Worm (Caenorhabditis elegans) whole organism, late embryonic: ENCODE results near the gene K10D2.5.

Source experiments
- C08G9.2 ChIP-seq: sonication (generic microtip); optimal IDR thresholded peaks from 2 replicates; lab custom pipeline; 2016; ENCODE audit warnings: mild to moderate bottlenecking, missing genetic modification characterization, moderate library complexity, missing compliant biosample characterization
- F13H6.1 ChIP-seq: sonication (generic microtip); optimal IDR thresholded peaks from 2 replicates; lab custom pipeline; 2016; ENCODE audit warnings: missing genetic modification characterization, missing compliant biosample characterization
- K02D7.2 ChIP-seq: sonication (generic microtip); optimal IDR thresholded peaks from 2 replicates; lab custom pipeline; 2017; ENCODE audit warnings: mild to moderate bottlenecking, missing genetic modification characterization, missing compliant biosample characterization
- Y22D7AL.16 ChIP-seq: sonication (generic microtip); optimal IDR thresholded peaks from 2 replicates; lab custom pipeline; 2016; ENCODE audit warnings: missing genetic modification characterization, missing compliant biosample characterization
- ahr-1 ChIP-seq: sonication (generic microtip); optimal IDR thresholded peaks from 2 replicates; lab custom pipeline; 2016; ENCODE audit warnings: missing genetic modification characterization, missing compliant biosample characterization
- ama-1 ChIP-seq: fragments of 150-350 bp; optimal IDR thresholded peaks from 2 replicates; lab custom pipeline; 2014
- ceh-18 ChIP-seq: sonication (generic microtip); optimal IDR thresholded peaks from 2 replicates; lab custom pipeline; 2016; ENCODE audit warnings: missing genetic modification characterization, missing compliant biosample characterization
- ceh-19 ChIP-seq: fragments of 200-800 bp; sonication (Bioruptor generic); optimal IDR thresholded peaks from 2 replicates; lab custom pipeline; 2018; ENCODE audit warnings: mild to moderate bottlenecking, missing genetic modification characterization, missing compliant biosample characterization
- ceh-2 ChIP-seq: sonication (generic microtip); optimal IDR thresholded peaks from 2 replicates; lab custom pipeline; 2016; ENCODE audit warnings: missing genotype, missing genetic modification characterization, missing compliant biosample characterization
- ceh-22 ChIP-seq: sonication (generic microtip); optimal IDR thresholded peaks from 2 replicates; lab custom pipeline; 2017; ENCODE audit warnings: missing biosample characterization, missing genetic modification characterization
- ceh-24 ChIP-seq: sonication (generic microtip); optimal IDR thresholded peaks from 2 replicates; lab custom pipeline; 2016; ENCODE audit warnings: mild to moderate bottlenecking, missing genetic modification characterization, missing compliant biosample characterization
- ceh-30 ChIP-seq: fragments of 150-350 bp; optimal IDR thresholded peaks from 2 replicates; lab custom pipeline; 2014; ENCODE audit warnings: missing biosample characterization, missing genetic modification characterization
- ceh-31 ChIP-seq: sonication (generic microtip); optimal IDR thresholded peaks from 2 replicates; lab custom pipeline; 2016; ENCODE audit warnings: missing genetic modification characterization, missing compliant biosample characterization
- ceh-34 ChIP-seq: sonication (generic microtip); optimal IDR thresholded peaks from 2 replicates; lab custom pipeline; 2016; ENCODE audit warnings: mild to moderate bottlenecking, missing genetic modification characterization, missing compliant biosample characterization
- ceh-45 ChIP-seq: fragments of 200-800 bp; sonication (Bioruptor generic); IDR thresholded peaks from 2 replicates; pipeline ENCODE4 v1.3.6; 2022; ENCODE audit warnings: missing genetic modification reagents, missing genetic modification characterization, missing compliant biosample characterization
- ceh-6 ChIP-seq: fragments of 200-800 bp; sonication (Bioruptor generic); optimal IDR thresholded peaks from 2 replicates; lab custom pipeline; 2018; ENCODE audit warnings: mild to moderate bottlenecking, missing genetic modification characterization, missing compliant biosample characterization
- ceh-9 ChIP-seq: sonication (generic microtip); optimal IDR thresholded peaks from 2 replicates; lab custom pipeline; 2016; ENCODE audit warnings: mild to moderate bottlenecking, missing genetic modification characterization, inconsistent platforms, missing compliant biosample characterization
- dmd-4 ChIP-seq: sonication (generic microtip); optimal IDR thresholded peaks from 2 replicates; lab custom pipeline; 2016; ENCODE audit warnings: borderline replicate concordance, missing genetic modification characterization, missing compliant biosample characterization
- dve-1 ChIP-seq: sonication (generic microtip); optimal IDR thresholded peaks from 2 replicates; lab custom pipeline; 2017; ENCODE audit warnings: antibody characterized with exemption, mild to moderate bottlenecking, missing genetic modification characterization, missing compliant biosample characterization
- ets-4 ChIP-seq: sonication (generic microtip); optimal IDR thresholded peaks from 2 replicates; lab custom pipeline; 2016; ENCODE audit warnings: missing genetic modification characterization, missing compliant biosample characterization
- fax-1 ChIP-seq: sonication (generic microtip); optimal IDR thresholded peaks from 2 replicates; lab custom pipeline; 2016; ENCODE audit warnings: missing genotype, missing genetic modification characterization, missing compliant biosample characterization
- fkh-6 ChIP-seq: sonication (generic microtip); optimal IDR thresholded peaks from 2 replicates; lab custom pipeline; 2016; ENCODE audit warnings: missing genetic modification characterization, missing compliant biosample characterization
- gmeb-2 ChIP-seq: sonication (generic microtip); optimal IDR thresholded peaks from 2 replicates; lab custom pipeline; 2016; ENCODE audit warnings: missing genetic modification characterization, inconsistent platforms, missing compliant biosample characterization
- hlh-13 ChIP-seq: fragments of 200-800 bp; sonication (Bioruptor generic); optimal IDR thresholded peaks from 2 replicates; lab custom pipeline; 2018; ENCODE audit warnings: mild to moderate bottlenecking, missing genetic modification characterization, missing compliant biosample characterization
- hlh-15 ChIP-seq: sonication (generic microtip); optimal IDR thresholded peaks from 2 replicates; lab custom pipeline; 2016; ENCODE audit warnings: missing genetic modification characterization, missing compliant biosample characterization
- hlh-30 ChIP-seq: sonication (generic microtip); optimal IDR thresholded peaks from 2 replicates; lab custom pipeline; 2017; ENCODE audit warnings: antibody characterized with exemption, missing genetic modification characterization, missing compliant biosample characterization; ENCODE audit not compliant: insufficient read depth
- hlh-6 ChIP-seq: sonication (generic microtip); optimal IDR thresholded peaks from 2 replicates; lab custom pipeline; 2016; ENCODE audit warnings: missing genotype, missing genetic modification characterization, missing compliant biosample characterization
- lim-6 ChIP-seq: sonication (generic microtip); optimal IDR thresholded peaks from 2 replicates; lab custom pipeline; 2016; ENCODE audit warnings: missing genetic modification characterization, missing compliant biosample characterization
- madf-2 ChIP-seq: sonication (generic microtip); optimal IDR thresholded peaks from 2 replicates; lab custom pipeline; 2017; ENCODE audit warnings: missing genetic modification characterization, missing compliant biosample characterization
- mec-3 ChIP-seq: sonication (generic microtip); optimal IDR thresholded peaks from 2 replicates; lab custom pipeline; 2016; ENCODE audit warnings: borderline replicate concordance, missing genetic modification characterization, missing compliant biosample characterization
- nfya-1 ChIP-seq: sonication (generic microtip); optimal IDR thresholded peaks from 2 replicates; lab custom pipeline; 2017; ENCODE audit warnings: missing genetic modification characterization, mild to moderate bottlenecking, missing compliant biosample characterization, antibody characterized with exemption, moderate library complexity
- nhr-11 ChIP-seq: fragments of 150-350 bp; optimal IDR thresholded peaks from 2 replicates; lab custom pipeline; 2014; ENCODE audit warnings: missing biosample characterization, missing genetic modification characterization
- odd-2 ChIP-seq: sonication (generic microtip); optimal IDR thresholded peaks from 2 replicates; lab custom pipeline; 2017; ENCODE audit warnings: antibody characterized with exemption, mild to moderate bottlenecking, missing genetic modification characterization, missing compliant biosample characterization
- pag-3 ChIP-seq: sonication (generic microtip); optimal IDR thresholded peaks from 2 replicates; lab custom pipeline; 2016; ENCODE audit warnings: missing compliant biosample characterization, missing genetic modification characterization, borderline replicate concordance
- pax-1 ChIP-seq: fragments of 150-350 bp; optimal IDR thresholded peaks from 2 replicates; lab custom pipeline; 2014; ENCODE audit warnings: missing biosample characterization, missing genetic modification characterization
- pha-4 ChIP-seq: fragments of 150-350 bp; optimal IDR thresholded peaks from 2 replicates; lab custom pipeline; 2018; ENCODE audit warnings: missing biosample characterization, missing genetic modification reagents, missing genetic modification characterization
- pqm-1 ChIP-seq: sonication (generic microtip); optimal IDR thresholded peaks from 2 replicates; lab custom pipeline; 2016; ENCODE audit warnings: missing genetic modification characterization, missing compliant biosample characterization
- ref-2 ChIP-seq: sonication (generic microtip); optimal IDR thresholded peaks from 2 replicates; lab custom pipeline; 2016; ENCODE audit warnings: missing genetic modification characterization, missing compliant biosample characterization
- rnt-1 ChIP-seq: sonication (generic microtip); optimal IDR thresholded peaks from 2 replicates; lab custom pipeline; 2016; ENCODE audit warnings: missing genetic modification characterization, missing compliant biosample characterization
- sdc-2 ChIP-seq: sonication (generic microtip); optimal IDR thresholded peaks from 2 replicates; lab custom pipeline; 2016; ENCODE audit warnings: missing genotype, missing genetic modification characterization, missing compliant biosample characterization
- syd-9 ChIP-seq: sonication (generic microtip); optimal IDR thresholded peaks from 2 replicates; lab custom pipeline; 2016; ENCODE audit warnings: mild to moderate bottlenecking, missing genetic modification characterization, moderate library complexity, missing compliant biosample characterization
- tbx-2 ChIP-seq: sonication (generic microtip); optimal IDR thresholded peaks from 2 replicates; lab custom pipeline; 2016; ENCODE audit warnings: missing genetic modification characterization, missing compliant biosample characterization
- ttx-3 ChIP-seq: sonication (generic microtip); optimal IDR thresholded peaks from 2 replicates; lab custom pipeline; 2016; ENCODE audit warnings: missing genetic modification reagents, missing genetic modification characterization, missing compliant biosample characterization
- unc-3 ChIP-seq, 2 experiments: fragments of 200-800 bp in 1 of 2; sonication (Bioruptor generic) in 1 of 2; sonication (generic microtip) in 1 of 2; conservative IDR thresholded peaks in 1 of 2; optimal IDR thresholded peaks in 1 of 2; 2 replicates each; pipeline versions ENCODE4 v1.3.6 to Lab custom; 2016 to 2022; ENCODE audit warnings: missing compliant biosample characterization in 2 of 2, missing genetic modification characterization in 2 of 2, missing genetic modification reagents in 1 of 2
- unc-42 ChIP-seq: sonication (generic microtip); optimal IDR thresholded peaks from 2 replicates; lab custom pipeline; 2016; ENCODE audit warnings: missing genotype, missing genetic modification characterization, missing compliant biosample characterization
- unc-86 ChIP-seq: sonication (generic microtip); optimal IDR thresholded peaks from 2 replicates; lab custom pipeline; 2016; ENCODE audit warnings: missing genetic modification characterization, missing compliant biosample characterization
- zip-5 ChIP-seq: sonication (generic microtip); optimal IDR thresholded peaks from 2 replicates; lab custom pipeline; 2016; ENCODE audit warnings: missing genetic modification characterization, missing compliant biosample characterization
- ztf-16 ChIP-seq: sonication (generic microtip); optimal IDR thresholded peaks from 2 replicates; lab custom pipeline; 2017; ENCODE audit warnings: missing genetic modification characterization, missing compliant biosample characterization

The K10D2.5 gene

ce11 chrIII:5134506-5134905 is 38.0 kb upstream of the K10D2.5 start:
- TF ChIP-seq ama-1 (lab: Kevin White, UChicago) (no peak), tbx-2 (tag; lab: Kevin White, UChicago) (peak; percentile 88)

DNA sequence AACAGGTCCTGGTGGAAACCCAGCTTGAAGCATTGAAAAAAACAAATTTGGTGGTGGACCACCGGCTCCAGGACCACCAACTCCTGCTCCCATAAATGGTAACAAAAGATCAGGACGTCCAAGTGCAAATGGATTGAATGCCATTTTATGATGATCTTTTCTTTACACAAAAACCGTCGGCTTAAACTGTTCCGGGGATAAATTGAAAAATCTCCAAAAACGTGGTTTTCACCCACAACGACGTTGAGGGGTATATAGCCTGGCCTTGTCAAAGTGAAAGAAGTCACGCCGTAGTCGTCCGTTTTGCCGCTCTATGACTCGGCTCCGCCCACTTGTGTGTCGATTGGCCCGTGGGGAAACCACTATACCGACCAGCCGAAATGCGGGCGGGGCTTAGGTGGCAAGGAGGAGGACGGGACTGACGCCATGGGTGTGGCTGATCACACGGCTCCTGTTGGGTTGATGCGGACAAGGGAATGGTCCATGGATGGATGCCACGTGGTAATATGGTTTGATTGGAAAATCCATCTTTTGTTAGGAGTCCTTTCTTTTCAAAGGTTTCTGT is 36.4 kb upstream of the K10D2.5 start, which contains the start of gene tbx-2:
tbx-2 (minus strand) TSS at position 264 of the 565 bp plus-strand sequence.
- TF ChIP-seq ceh-34 (peak; percentile 44), ceh-19 (GFP tag; lab: Kevin White, UChicago) (no peak), C08G9.2 (tag; lab: Kevin White, UChicago) (no peak), ceh-45 (GFP tag; lab: Robert Waterston, UW) (no peak), ztf-16 (tag; lab: Kevin White, UChicago) (no peak), zip-5 (tag; lab: Kevin White, UChicago) (no peak), hlh-6 (tag; lab: Kevin White, UChicago) (peak; percentile 46), rnt-1 (tag; lab: Kevin White, UChicago) (no peak), ahr-1 (tag; lab: Kevin White, UChicago) (no peak), ceh-9 (tag; lab: Kevin White, UChicago) (no peak), ttx-3 (tag; lab: Kevin White, UChicago) (no peak), gmeb-2 (tag; lab: Kevin White, UChicago) (no peak), madf-2 (tag; lab: Kevin White, UChicago) (no peak), Y22D7AL.16 (no peak), unc-3 (GFP tag; conservative IDR thresholded peaks at IDR 0.05; lab: Robert Waterston, UW) (no peak), unc-3 (tag; optimal IDR thresholded peaks at IDR 0.05; lab: Kevin White, UChicago) (no peak), lim-6 (tag; lab: Kevin White, UChicago) (no peak), unc-42 (tag; lab: Kevin White, UChicago) (no peak), ceh-18 (peak; percentile 14), ceh-30 (tag; lab: Kevin White, UChicago) (no peak), nfya-1 (tag; lab: Kevin White, UChicago) (peak; percentile 86), ceh-6 (GFP tag; lab: Kevin White, UChicago) (no peak), syd-9 (peak; percentile 8), odd-2 (tag; lab: Kevin White, UChicago) (no peak), dmd-4 (no peak), pqm-1 (tag; lab: Kevin White, UChicago) (no peak), dve-1 (tag; lab: Kevin White, UChicago) (no peak), fkh-6 (tag; lab: Kevin White, UChicago) (peak; percentile 11), pax-1 (tag; lab: Kevin White, UChicago) (no peak), fax-1 (no peak), F13H6.1 (tag; lab: Kevin White, UChicago) (peak; percentile 6), pha-4 (tag; lab: Kevin White, UChicago) (no peak), hlh-30 (tag; lab: Kevin White, UChicago) (peak; percentile 5), ceh-22 (tag; lab: Kevin White, UChicago) (no peak), sdc-2 (peak; percentile 36), mec-3 (no peak), hlh-15 (tag; lab: Kevin White, UChicago) (no peak), unc-86 (tag; lab: Kevin White, UChicago) (no peak), ceh-24 (no peak), ceh-31 (tag; lab: Kevin White, UChicago) (peak; percentile 2), pag-3 (tag; lab: Kevin White, UChicago) (no peak), tbx-2 (tag; lab: Kevin White, UChicago) (peak; percentile 99), ref-2 (peak; percentile 48), K02D7.2 (tag; lab: Kevin White, UChicago) (no peak), hlh-13 (GFP tag; lab: Kevin White, UChicago) (no peak), ceh-2 (tag; lab: Kevin White, UChicago) (no peak), ets-4 (peak; percentile 38), nhr-11 (tag; lab: Kevin White, UChicago) (no peak)
